Worm (Caenorhabditis elegans): ENCODE measurements around the gene F58E6.13.

DNA sequence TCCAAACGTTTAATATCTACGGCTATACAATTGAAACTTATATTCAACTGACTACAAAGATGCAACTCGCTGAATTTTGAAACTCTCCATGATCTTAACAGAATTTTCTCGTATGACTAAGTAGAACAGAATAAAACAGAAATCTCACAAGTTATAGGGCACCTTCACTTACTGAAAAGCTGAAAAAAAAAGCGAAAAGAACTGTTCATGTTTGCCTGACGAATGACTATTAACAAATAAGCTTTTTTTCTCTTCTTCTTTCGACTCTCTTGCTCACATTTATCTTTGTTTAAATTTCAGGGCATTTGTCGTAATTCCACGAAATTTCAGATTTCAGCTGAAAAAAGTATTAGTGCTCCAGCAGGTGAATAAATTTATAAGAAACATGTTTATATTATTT lies 42.3 kb upstream of the F58E6.13 start, which contains the start of gene xbx-6:
- no peak for TF ChIP-seq him-1 (tag; optimal IDR thresholded peaks at IDR 0.05)
- TF ChIP-seq dao-5 (tag; optimal IDR thresholded peaks at IDR 0.05): no peak
